Worm (Caenorhabditis elegans) whole organism, mixed stage, embryonic: ENCODE measurements around the gene F11C1.9.

ENCODE experiments used
- M03D4.4 ChIP-seq: sonication (generic microtip); optimal IDR thresholded peaks from 2 replicates; lab custom pipeline; 2017; ENCODE audit warnings: mild to moderate bottlenecking, missing genetic modification characterization, missing compliant biosample characterization
- bed-3 ChIP-seq: fragments of 200-800 bp; sonication (Bioruptor generic); optimal IDR thresholded peaks from 3 replicates; lab custom pipeline; 2018; ENCODE audit warnings: mild to moderate bottlenecking, missing genetic modification characterization, moderate library complexity, missing compliant biosample characterization
- blmp-1 ChIP-seq: fragments of 150-350 bp; optimal IDR thresholded peaks from 2 replicates; lab custom pipeline; 2014; ENCODE audit warnings: missing biosample characterization, missing genetic modification characterization
- ceh-39 ChIP-seq: fragments of 150-350 bp; optimal IDR thresholded peaks from 2 replicates; lab custom pipeline; 2014; ENCODE audit warnings: missing biosample characterization, missing genetic modification characterization
- ceh-83 ChIP-seq: fragments of 200-800 bp; sonication (Bioruptor generic); optimal IDR thresholded peaks from 2 replicates; lab custom pipeline; 2018; ENCODE audit warnings: mild to moderate bottlenecking, missing genetic modification characterization, missing compliant biosample characterization
- ces-1 ChIP-seq: fragments of 150-350 bp; optimal IDR thresholded peaks from 2 replicates; lab custom pipeline; 2014; ENCODE audit warnings: missing biosample characterization, missing genetic modification reagents, missing genetic modification characterization
- cnd-1 ChIP-seq: fragments of 200-800 bp; sonication (Bioruptor generic); optimal IDR thresholded peaks from 2 replicates; lab custom pipeline; 2018; ENCODE audit warnings: mild to moderate bottlenecking, missing genetic modification characterization, missing compliant biosample characterization
- drap-1 ChIP-seq: fragments of 200-800 bp; sonication (Bioruptor generic); optimal IDR thresholded peaks from 3 replicates; lab custom pipeline; 2018; ENCODE audit warnings: mild to moderate bottlenecking, missing genetic modification characterization, missing compliant biosample characterization
- elt-1 ChIP-seq: sonication (generic microtip); optimal IDR thresholded peaks from 2 replicates; lab custom pipeline; 2017; ENCODE audit warnings: missing genetic modification characterization, mild to moderate bottlenecking, missing compliant biosample characterization, antibody characterized with exemption, moderate library complexity, borderline replicate concordance; ENCODE audit not compliant: insufficient read depth
- elt-3 ChIP-seq: fragments of 150-350 bp; optimal IDR thresholded peaks from 2 replicates; lab custom pipeline; 2014; ENCODE audit warnings: missing biosample characterization, missing genetic modification characterization
- flh-1 ChIP-seq: fragments of 200-800 bp; sonication (Bioruptor generic); optimal IDR thresholded peaks from 2 replicates; lab custom pipeline; 2018; ENCODE audit warnings: mild to moderate bottlenecking, missing genetic modification characterization, moderate library complexity, missing compliant biosample characterization
- ham-2 ChIP-seq: fragments of 200-800 bp; sonication (Bioruptor generic); optimal IDR thresholded peaks from 2 replicates; lab custom pipeline; 2018; ENCODE audit warnings: mild to moderate bottlenecking, missing genetic modification characterization, missing compliant biosample characterization
- hlh-1 ChIP-seq: fragments of 150-350 bp; optimal IDR thresholded peaks from 2 replicates; lab custom pipeline; 2014; ENCODE audit warnings: missing biosample characterization, missing genetic modification reagents, missing genetic modification characterization
- lin-32 ChIP-seq: fragments of 200-800 bp; sonication (Bioruptor generic); optimal IDR thresholded peaks from 2 replicates; lab custom pipeline; 2018; ENCODE audit warnings: mild to moderate bottlenecking, missing genetic modification characterization, missing compliant biosample characterization
- lsy-2 ChIP-seq: fragments of 150-350 bp; optimal IDR thresholded peaks from 2 replicates; lab custom pipeline; 2014; ENCODE audit warnings: missing biosample characterization, missing genetic modification characterization
- mab-5 ChIP-seq: fragments of 150-350 bp; optimal IDR thresholded peaks from 2 replicates; lab custom pipeline; 2014; ENCODE audit warnings: missing biosample characterization, missing genetic modification characterization
- mep-1 ChIP-seq: fragments of 150-350 bp; optimal IDR thresholded peaks from 2 replicates; lab custom pipeline; 2017; ENCODE audit warnings: missing biosample characterization, missing genetic modification reagents, missing genetic modification characterization, inconsistent platforms
- mls-2 ChIP-seq: sonication (generic microtip); optimal IDR thresholded peaks from 2 replicates; lab custom pipeline; 2016; ENCODE audit warnings: mild to moderate bottlenecking, missing genetic modification characterization, moderate library complexity, missing compliant biosample characterization
- nhr-12 ChIP-seq: fragments of 150-350 bp; optimal IDR thresholded peaks from 2 replicates; lab custom pipeline; 2014; ENCODE audit warnings: missing biosample characterization, missing genetic modification characterization
- nhr-2 ChIP-seq: fragments of 150-350 bp; optimal IDR thresholded peaks from 2 replicates; lab custom pipeline; 2014; ENCODE audit warnings: missing biosample characterization, missing genetic modification characterization
- nhr-237 ChIP-seq: fragments of 150-350 bp; optimal IDR thresholded peaks from 2 replicates; lab custom pipeline; 2014; ENCODE audit warnings: missing biosample characterization, missing genetic modification characterization
- pha-4 ChIP-seq: fragments of 150-350 bp; optimal IDR thresholded peaks from 2 replicates; lab custom pipeline; 2018; ENCODE audit warnings: missing biosample characterization, missing genetic modification reagents, missing genetic modification characterization
- sem-2 ChIP-seq: fragments of 200-800 bp; sonication (Bioruptor generic); optimal IDR thresholded peaks from 2 replicates; lab custom pipeline; 2018; ENCODE audit warnings: mild to moderate bottlenecking, missing genetic modification characterization, missing compliant biosample characterization
- sptf-1 ChIP-seq: sonication (generic microtip); optimal IDR thresholded peaks from 2 replicates; lab custom pipeline; 2017; ENCODE audit warnings: mild to moderate bottlenecking, missing genetic modification characterization, moderate library complexity, missing compliant biosample characterization
- tbx-8 ChIP-seq: fragments of 200-800 bp; sonication (Bioruptor generic); optimal IDR thresholded peaks from 2 replicates; lab custom pipeline; 2018; ENCODE audit warnings: mild to moderate bottlenecking, missing genetic modification characterization, moderate library complexity, missing compliant biosample characterization
- unc-120 ChIP-seq: sonication (generic microtip); optimal IDR thresholded peaks from 2 replicates; lab custom pipeline; 2017; ENCODE audit warnings: missing genetic modification characterization, missing compliant biosample characterization; ENCODE audit not compliant: poor library complexity, severe bottlenecking
- unc-39 ChIP-seq: fragments of 150-350 bp; optimal IDR thresholded peaks from 2 replicates; lab custom pipeline; 2014; ENCODE audit warnings: missing biosample characterization, missing genetic modification characterization
- unc-62 ChIP-seq: fragments of 150-350 bp; optimal IDR thresholded peaks from 2 replicates; lab custom pipeline; 2014; ENCODE audit warnings: missing biosample characterization, missing genetic modification reagents, missing genetic modification characterization
- zip-8 ChIP-seq: fragments of 150-350 bp; optimal IDR thresholded peaks from 2 replicates; lab custom pipeline; 2014; ENCODE audit warnings: missing biosample characterization, missing genetic modification characterization
- ztf-11 ChIP-seq: fragments of 150-350 bp; optimal IDR thresholded peaks from 2 replicates; lab custom pipeline; 2014; ENCODE audit warnings: missing biosample characterization, missing genetic modification characterization

F11C1.9 gene

ce11 chrX:13009645-13010044, 32.3 kb upstream of the F11C1.9 start:
- no peak for TF ChIP-seq elt-1 (tag; lab: Kevin White, UChicago)
- TF ChIP-seq hlh-1 (tag; lab: Kevin White, UChicago) = no peak
- no peak for TF ChIP-seq M03D4.4
- no peak for TF ChIP-seq ztf-11 (tag; lab: Kevin White, UChicago)
- no peak for TF ChIP-seq ces-1
- no peak for TF ChIP-seq sem-2 (GFP tag; lab: Kevin White, UChicago)
- peak; percentile 35 for TF ChIP-seq blmp-1 (tag; lab: Kevin White, UChicago)

ce11 chrX:13008895-13009294, 31.5 kb upstream of the F11C1.9 start:
- TF ChIP-seq ceh-83 = no peak
- TF ChIP-seq blmp-1 (tag; lab: Kevin White, UChicago) = peak; percentile 59

- TF ChIP-seq flh-1 = no peak
- TF ChIP-seq nhr-2 (tag; lab: Kevin White, UChicago) = no peak
- TF ChIP-seq sem-2 (GFP tag; lab: Kevin White, UChicago) = no peak
- no peak for TF ChIP-seq mls-2 (tag; lab: Kevin White, UChicago)
- peak; percentile 52 for TF ChIP-seq zip-8 (tag; lab: Kevin White, UChicago)
- TF ChIP-seq pha-4 = no peak
- TF ChIP-seq elt-3 (tag; lab: Kevin White, UChicago) = no peak
- peak; percentile 34 for TF ChIP-seq elt-1 (tag; lab: Kevin White, UChicago)
- TF ChIP-seq nhr-237 = no peak
- TF ChIP-seq lsy-2 (tag; lab: Kevin White, UChicago) = peak; percentile 62
Measured at ce11 chrX:13007857-13008813, 30.8 kb upstream of the F11C1.9 start, which contains the start of gene nhr-25. Gene nhr-25, plus strand, starts transcription at chrX:13008493.

- no peak for TF ChIP-seq mep-1 (tag; lab: Kevin White, UChicago)
- no peak for TF ChIP-seq ces-1
- no peak for TF ChIP-seq sem-2 (GFP tag; lab: Kevin White, UChicago)
- TF ChIP-seq unc-120 (tag; lab: Kevin White, UChicago) = no peak
- no peak for TF ChIP-seq flh-1
- no peak for TF ChIP-seq ztf-11 (tag; lab: Kevin White, UChicago)
- no peak for TF ChIP-seq zip-8 (tag; lab: Kevin White, UChicago)
- no peak for TF ChIP-seq unc-62
- no peak for TF ChIP-seq M03D4.4
Measured at ce11 chrX:13006734-13007133, 29.4 kb upstream of the F11C1.9 start.

- TF ChIP-seq lin-32 (GFP tag; lab: Kevin White, UChicago) (no peak), ham-2 (no peak), sem-2 (GFP tag; lab: Kevin White, UChicago) (no peak), zip-8 (tag; lab: Kevin White, UChicago) (no peak), ceh-39 (tag; lab: Kevin White, UChicago) (no peak), mls-2 (tag; lab: Kevin White, UChicago) (no peak)
Measured at ce11 chrX:13006328-13006727, 29.0 kb upstream of the F11C1.9 start.

- TF ChIP-seq ces-1 = no peak
- no peak for TF ChIP-seq mls-2 (tag; lab: Kevin White, UChicago)
- TF ChIP-seq cnd-1 = no peak
- no peak for TF ChIP-seq unc-62
- no peak for TF ChIP-seq elt-3 (tag; lab: Kevin White, UChicago)
- TF ChIP-seq hlh-1 (tag; lab: Kevin White, UChicago) = no peak
- TF ChIP-seq nhr-12 (tag; lab: Kevin White, UChicago) = no peak
- no peak for TF ChIP-seq drap-1 (GFP tag; lab: Kevin White, UChicago)
- TF ChIP-seq sptf-1 = no peak
- no peak for TF ChIP-seq tbx-8
- no peak for TF ChIP-seq unc-120 (tag; lab: Kevin White, UChicago)
- no peak for TF ChIP-seq nhr-2 (tag; lab: Kevin White, UChicago)
- no peak for TF ChIP-seq bed-3
- TF ChIP-seq flh-1 = no peak
- no peak for TF ChIP-seq ham-2
- TF ChIP-seq zip-8 (tag; lab: Kevin White, UChicago) = no peak
- no peak for TF ChIP-seq unc-39 (tag; lab: Kevin White, UChicago)
- TF ChIP-seq mab-5 = no peak
Measured at ce11 chrX:13005730-13006129, 28.4 kb upstream of the F11C1.9 start.
